Fruit fly (Drosophila melanogaster): Measurements from ENCODE around the gene Fatp1.

DNA sequence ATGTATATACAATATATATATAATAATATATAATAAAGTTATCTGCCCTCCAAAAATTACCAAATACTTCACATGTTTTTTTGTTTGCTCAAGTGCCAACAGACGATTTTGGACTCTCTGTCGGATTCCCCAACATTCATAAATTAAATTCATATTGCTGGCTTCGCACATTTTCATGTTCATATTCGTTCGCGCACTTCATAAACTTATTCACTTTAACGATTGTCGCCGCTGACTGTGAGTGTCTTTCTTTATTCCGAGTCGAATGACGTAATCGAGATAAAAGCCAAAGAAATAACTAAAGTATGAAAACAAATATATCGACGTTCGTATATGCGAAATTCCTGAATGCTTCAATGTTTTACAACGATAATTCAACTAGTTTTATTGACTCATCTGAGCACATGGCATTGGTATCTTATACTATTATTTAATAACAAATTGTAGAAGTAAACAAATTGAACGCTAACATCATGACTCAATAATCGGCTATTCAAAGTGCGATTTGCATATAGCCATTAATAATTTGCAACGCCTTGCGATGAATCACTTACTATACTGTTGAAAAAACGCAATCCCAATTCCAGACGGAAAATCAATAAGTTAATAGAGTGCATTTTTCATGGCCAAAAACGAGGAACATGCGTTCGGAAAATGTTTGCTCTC is 16.6 kb downstream of the Fatp1 start:
- TF ChIP-seq pan (optimal IDR thresholded peaks at IDR 0.05) (no peak), usp (GFP tag; optimal IDR thresholded peaks at IDR 0.05) (no peak), Dll (optimal IDR thresholded peaks at IDR 0.05) (no peak), psq (optimal IDR thresholded peaks at IDR 0.05) (no peak)

Data from whole organism.